Fruit fly (Drosophila melanogaster) whole organism, embryonic: ENCODE data around the gene mthl14.
A peak's percentile ranks its signal among the peaks of the same experiment; 100 is the strongest.

Experiments
- Ada2b ChIP-seq: fragments of 200-800 bp; sonication (Bioruptor generic); IDR thresholded peaks from 2 replicates; pipeline ENCODE4 v1.3.6; 2022; ENCODE audit warnings: missing biosample characterization, missing genetic modification characterization
- CG12391 ChIP-seq: fragments of 200-800 bp; sonication (Bioruptor generic); optimal IDR thresholded peaks from 3 replicates; lab custom pipeline; 2018; ENCODE audit warnings: missing biosample characterization, mild to moderate bottlenecking, missing genetic modification characterization, moderate library complexity
- CG13624 ChIP-seq: fragments of 200-800 bp; sonication (Bioruptor generic); optimal IDR thresholded peaks from 2 replicates; lab custom pipeline; 2016; ENCODE audit warnings: missing biosample characterization, missing genetic modification characterization
- CG1792 ChIP-seq: fragments of 200-800 bp; sonication (Bioruptor generic); optimal IDR thresholded peaks from 2 replicates; lab custom pipeline; 2016; ENCODE audit warnings: missing biosample characterization, missing genetic modification characterization
- CG2712 ChIP-seq: fragments of 200-800 bp; optimal IDR thresholded peaks from 3 replicates; lab custom pipeline; 2019; ENCODE audit warnings: missing biosample characterization, mild to moderate bottlenecking, missing genetic modification characterization, moderate library complexity
- CG31224 ChIP-seq: fragments of 200-800 bp; sonication (Bioruptor generic); IDR thresholded peaks from 2 replicates; pipeline ENCODE4 v1.3.6; 2022; ENCODE audit warnings: missing biosample characterization, missing genetic modification characterization
- CG31441 ChIP-seq: fragments of 200-800 bp; sonication (Bioruptor generic); IDR thresholded peaks from 2 replicates; pipeline ENCODE4 v1.3.6; 2022; ENCODE audit warnings: missing biosample characterization, missing genetic modification characterization
- CG3281 ChIP-seq: fragments of 200-800 bp; sonication (Bioruptor generic); optimal IDR thresholded peaks from 3 replicates; lab custom pipeline; 2017; ENCODE audit warnings: missing biosample characterization, mild to moderate bottlenecking, missing genetic modification characterization
- CG34376 ChIP-seq: fragments of 200-800 bp; sonication (Bioruptor generic); optimal IDR thresholded peaks from 2 replicates; lab custom pipeline; 2018; ENCODE audit warnings: missing biosample characterization, mild to moderate bottlenecking, missing genetic modification characterization
- CG4282 ChIP-seq: fragments of 200-800 bp; sonication (Bioruptor generic); optimal IDR thresholded peaks from 2 replicates; lab custom pipeline; 2016; ENCODE audit warnings: missing biosample characterization, missing genetic modification characterization
- CG43689 ChIP-seq: fragments of 200-800 bp; sonication (Bioruptor generic); IDR thresholded peaks from 2 replicates; pipeline ENCODE4 v1.3.6; 2022; ENCODE audit warnings: missing biosample characterization, missing genetic modification characterization
- CG5180 ChIP-seq: fragments of 200-800 bp; sonication (Bioruptor generic); optimal IDR thresholded peaks from 3 replicates; lab custom pipeline; 2017; ENCODE audit warnings: missing biosample characterization, missing genetic modification characterization, mild to moderate bottlenecking, moderate library complexity, missing genetic modification reagents
- CG6791 ChIP-seq: fragments of 200-800 bp; sonication (Bioruptor generic); IDR thresholded peaks from 3 replicates; pipeline ENCODE4 v1.3.6; 2022; ENCODE audit warnings: missing biosample characterization, missing genetic modification characterization; ENCODE audit not compliant: partially characterized antibody
- CG7556 ChIP-seq: fragments of 200-800 bp; sonication (Bioruptor generic); optimal IDR thresholded peaks from 2 replicates; lab custom pipeline; 2017; ENCODE audit warnings: missing biosample characterization, mild to moderate bottlenecking, missing genetic modification characterization
- CG7786 ChIP-seq: fragments of 200-800 bp; sonication (Bioruptor generic); optimal IDR thresholded peaks from 2 replicates; lab custom pipeline; 2016; ENCODE audit warnings: missing biosample characterization, missing genetic modification characterization
- CG7839 ChIP-seq: fragments of 200-800 bp; sonication (Bioruptor generic); optimal IDR thresholded peaks from 3 replicates; lab custom pipeline; 2018; ENCODE audit warnings: missing biosample characterization, mild to moderate bottlenecking, missing genetic modification characterization, moderate library complexity
- CHES-1-like ChIP-seq: fragments of 200-800 bp; sonication (Bioruptor generic); optimal IDR thresholded peaks from 2 replicates; lab custom pipeline; 2016; ENCODE audit warnings: missing biosample characterization, missing genetic modification characterization
- CTCF ChIP-seq: fragments of 200-800 bp; sonication (Bioruptor generic); optimal IDR thresholded peaks from 2 replicates; lab custom pipeline; 2017; ENCODE audit warnings: missing biosample characterization, mild to moderate bottlenecking, missing genetic modification characterization, moderate library complexity
- D19B ChIP-seq: fragments of 200-800 bp; sonication (Bioruptor generic); optimal IDR thresholded peaks from 2 replicates; lab custom pipeline; 2017; ENCODE audit warnings: missing biosample characterization, mild to moderate bottlenecking, missing genetic modification characterization
- H15 ChIP-seq: fragments of 200-800 bp; sonication (Bioruptor generic); IDR thresholded peaks from 3 replicates; pipeline ENCODE4 v1.3.6; 2022; ENCODE audit warnings: missing biosample characterization, missing genetic modification characterization
- HLH3B ChIP-seq: fragments of 200-800 bp; sonication (Bioruptor generic); IDR thresholded peaks from 2 replicates; pipeline ENCODE4 v1.3.6; 2022; ENCODE audit warnings: missing biosample characterization, missing genetic modification characterization
- MESR4 ChIP-seq: fragments of 200-800 bp; sonication (Bioruptor generic); optimal IDR thresholded peaks from 2 replicates; lab custom pipeline; 2018; ENCODE audit warnings: missing biosample characterization, mild to moderate bottlenecking, missing genetic modification characterization, moderate library complexity
- MTF-1 ChIP-seq: fragments of 200-800 bp; sonication (Bioruptor generic); optimal IDR thresholded peaks from 2 replicates; lab custom pipeline; 2018; ENCODE audit warnings: missing biosample characterization, mild to moderate bottlenecking, missing genetic modification characterization, borderline replicate concordance
- Max ChIP-seq: fragments of 200-800 bp; sonication (Bioruptor generic); optimal IDR thresholded peaks from 2 replicates; lab custom pipeline; 2016; ENCODE audit warnings: missing biosample characterization, mild to moderate bottlenecking, missing genetic modification characterization
- Myb ChIP-seq: fragments of 200-800 bp; sonication (Bioruptor generic); optimal IDR thresholded peaks from 2 replicates; lab custom pipeline; 2016; ENCODE audit warnings: missing biosample characterization, missing genetic modification characterization
- NC2β ChIP-seq: fragments of 200-800 bp; sonication (Bioruptor generic); optimal IDR thresholded peaks from 2 replicates; lab custom pipeline; 2016; ENCODE audit warnings: missing biosample characterization, missing genetic modification characterization
- Vsx1 ChIP-seq: fragments of 200-800 bp; sonication (Bioruptor generic); optimal IDR thresholded peaks from 2 replicates; lab custom pipeline; 2017; ENCODE audit warnings: missing biosample characterization, mild to moderate bottlenecking, missing genetic modification characterization, missing genetic modification reagents
- ac ChIP-seq: fragments of 200-800 bp; sonication (Bioruptor generic); optimal IDR thresholded peaks from 3 replicates; lab custom pipeline; 2017; ENCODE audit warnings: missing biosample characterization, mild to moderate bottlenecking, missing genetic modification characterization
- bbx ChIP-seq: fragments of 200-800 bp; sonication (Bioruptor generic); IDR thresholded peaks from 2 replicates; pipeline ENCODE4 v1.3.6; 2022; ENCODE audit warnings: missing biosample characterization, missing genetic modification characterization; ENCODE audit not compliant: partially characterized antibody
- cg ChIP-seq: fragments of 200-800 bp; sonication (Bioruptor generic); optimal IDR thresholded peaks from 3 replicates; lab custom pipeline; 2019; ENCODE audit warnings: missing biosample characterization, mild to moderate bottlenecking, missing genetic modification characterization, moderate library complexity
- ci ChIP-seq: fragments of 200-800 bp; sonication (Bioruptor generic); IDR thresholded peaks from 3 replicates; pipeline ENCODE4 v1.3.6; 2022; ENCODE audit warnings: missing biosample characterization, missing genetic modification characterization
- emc ChIP-seq: fragments of 200-800 bp; sonication (Bioruptor generic); optimal IDR thresholded peaks from 2 replicates; lab custom pipeline; 2016; ENCODE audit warnings: missing biosample characterization, missing genetic modification characterization
- her ChIP-seq: fragments of 200-800 bp; sonication (Bioruptor generic); optimal IDR thresholded peaks from 2 replicates; lab custom pipeline; 2016; ENCODE audit warnings: missing biosample characterization, missing genetic modification characterization
- insv ChIP-seq, 2 experiments: fragments of 200-800 bp; sonication (Bioruptor generic); optimal IDR thresholded peaks; 3 replicates each; lab custom pipeline; 2016 to 2018; ENCODE audit warnings: missing biosample characterization in 2 of 2, missing genetic modification characterization in 2 of 2
- onecut ChIP-seq: fragments of 200-800 bp; sonication (Bioruptor generic); IDR thresholded peaks from 2 replicates; pipeline ENCODE4 v1.3.6; 2022; ENCODE audit warnings: missing biosample characterization, missing genetic modification characterization
- pan ChIP-seq, 4 experiments: fragments of >200 bp in 3 of 4; fragments of 200-800 bp in 1 of 4; sonication (Bioruptor generic) in 1 of 4; optimal IDR thresholded peaks in 3 of 4; IDR thresholded peaks in 1 of 4; 2 replicates each; pipeline versions ENCODE4 v1.3.6 to Lab custom; 2017 to 2022; ENCODE audit warnings: missing biosample characterization in 2 of 4, missing genetic modification characterization in 2 of 4, mixed read lengths in 1 of 4
- pita ChIP-seq: fragments of 200-800 bp; sonication (Bioruptor generic); optimal IDR thresholded peaks from 2 replicates; lab custom pipeline; 2017; ENCODE audit warnings: missing biosample characterization, mild to moderate bottlenecking, missing genetic modification characterization
- pnt ChIP-seq: fragments of 200-800 bp; sonication (Bioruptor generic); optimal IDR thresholded peaks from 3 replicates; lab custom pipeline; 2016; ENCODE audit warnings: missing biosample characterization, missing genetic modification characterization
- pzg ChIP-seq: fragments of 200-800 bp; sonication (Bioruptor generic); optimal IDR thresholded peaks from 3 replicates; lab custom pipeline; 2018; ENCODE audit warnings: missing biosample characterization, mild to moderate bottlenecking, missing genetic modification characterization, moderate library complexity
- row ChIP-seq: fragments of 200-800 bp; sonication (Bioruptor generic); IDR thresholded peaks from 3 replicates; pipeline ENCODE4 v1.3.6; 2022; ENCODE audit warnings: missing biosample characterization, missing genetic modification characterization
- sc ChIP-seq, 3 experiments: fragments of >200 bp in 2 of 3; fragments of 200-800 bp in 1 of 3; sonication (Bioruptor generic) in 1 of 3; optimal IDR thresholded peaks; 2 replicates in 2 of 3; 3 replicates in 1 of 3; lab custom pipeline; 2017; ENCODE audit warnings: mild to moderate bottlenecking in 1 of 3, missing biosample characterization in 1 of 3, missing genetic modification characterization in 1 of 3, missing genetic modification reagents in 1 of 3
- sd ChIP-seq: fragments of 200-800 bp; sonication (Bioruptor generic); optimal IDR thresholded peaks from 3 replicates; lab custom pipeline; 2018; ENCODE audit warnings: missing biosample characterization, mild to moderate bottlenecking, missing genetic modification characterization, moderate library complexity
- slp2 ChIP-seq: fragments of 200-800 bp; sonication (Bioruptor generic); optimal IDR thresholded peaks from 2 replicates; lab custom pipeline; 2016; ENCODE audit warnings: missing biosample characterization, missing genetic modification characterization
- sob ChIP-seq: fragments of 200-800 bp; sonication (Bioruptor generic); IDR thresholded peaks from 2 replicates; pipeline ENCODE4 v1.3.6; 2022; ENCODE audit warnings: missing biosample characterization, missing genetic modification characterization
- sqz ChIP-seq: fragments of 200-800 bp; sonication (Bioruptor generic); optimal IDR thresholded peaks from 3 replicates; lab custom pipeline; 2018; ENCODE audit warnings: missing biosample characterization, mild to moderate bottlenecking, missing genetic modification characterization
- tll ChIP-seq, 2 experiments: fragments of 200-800 bp in 1 of 2; fragments of >200 bp in 1 of 2; sonication (Bioruptor generic) in 1 of 2; optimal IDR thresholded peaks; 2 replicates each; lab custom pipeline; 2017 to 2019; ENCODE audit warnings: missing biosample characterization in 2 of 2, missing genetic modification characterization in 2 of 2, mild to moderate bottlenecking in 1 of 2, moderate library complexity in 1 of 2
- twi ChIP-seq: fragments of 200-800 bp; optimal IDR thresholded peaks from 2 replicates; lab custom pipeline; 2019; ENCODE audit warnings: missing biosample characterization, mild to moderate bottlenecking, missing genetic modification characterization, moderate library complexity
- zfh1 ChIP-seq: fragments of 200-800 bp; sonication (Bioruptor generic); IDR thresholded peaks from 3 replicates; pipeline ENCODE4 v1.3.6; 2022; ENCODE audit warnings: missing biosample characterization, missing genetic modification characterization

mthl14 gene

dm6 chr3L:292146-292776, 45.0 kb downstream of the mthl14 start (continued):
- TF ChIP-seq sc (optimal IDR thresholded peaks at IDR 0.05; lab: Kevin White, UChicago), result no peak
- TF ChIP-seq sc (GFP tag; optimal IDR thresholded peaks at IDR 0.05; lab: Kevin White, UChicago), result no peak
- peak; percentile 82 for TF ChIP-seq MESR4
- peak; percentile 10; the same call in 1 of the 3 replicates for TF ChIP-seq row (GFP tag; lab: Robert Waterston, UW)
- TF ChIP-seq Max (GFP tag; lab: Kevin White, UChicago), result peak; percentile 9
- 0 out of 3 replicates have a peak, but pooled peaks have one; percentile 24 for TF ChIP-seq zfh1 (GFP tag; lab: Robert Waterston, UW)
- TF ChIP-seq CG13624, result peak; percentile 28
- TF ChIP-seq HLH3B (GFP tag; lab: Robert Waterston, UW), result no peak
- TF ChIP-seq CG7556, result peak; percentile 12
- TF ChIP-seq CG6791 (GFP tag; lab: Robert Waterston, UW), result 0 out of 3 replicates have a peak, but pooled peaks have one; percentile 7
- TF ChIP-seq CG7786 (GFP tag; lab: Kevin White, UChicago), result peak; percentile 18
- TF ChIP-seq CG3281 (GFP tag; lab: Kevin White, UChicago), result peak; percentile 39
- peak; percentile 33 for TF ChIP-seq sd
- no peak for TF ChIP-seq CG31224 (GFP tag; lab: Robert Waterston, UW)
- TF ChIP-seq CG7839 (tag; lab: Kevin White, UChicago), result peak; percentile 11
- TF ChIP-seq NC2β (GFP tag; lab: Kevin White, UChicago), result peak; percentile 4
- peak; percentile 11 for TF ChIP-seq ac
- TF ChIP-seq Myb (GFP tag; lab: Kevin White, UChicago), result peak; percentile 74
- no peak for TF ChIP-seq CG43689 (GFP tag; lab: Robert Waterston, UW)
- TF ChIP-seq twi, result peak; percentile 52
- peak; percentile 53; the same call in 1 of the 2 replicates for TF ChIP-seq onecut (GFP tag; lab: Robert Waterston, UW)
- no peak for TF ChIP-seq Vsx1 (GFP tag; lab: Kevin White, UChicago)
- peak; percentile 31; the same call in 1 of the 2 replicates for TF ChIP-seq CG31441 (GFP tag; lab: Robert Waterston, UW)
- TF ChIP-seq pan (optimal IDR thresholded peaks at IDR 0.05; lab: Kevin White, UChicago), result no peak
- TF ChIP-seq pan (GFP tag; optimal IDR thresholded peaks at IDR 0.05 in 1 of 2, IDR thresholded peaks at IDR 0.05 in 1 of 2), result no peak
- peak; percentile 77 for TF ChIP-seq CHES-1-like (GFP tag; lab: Kevin White, UChicago)
- peak; percentile 49 for TF ChIP-seq cg (GFP tag; lab: Kevin White, UChicago)
- peak in 1 of 2 experiments; percentile 49 for TF ChIP-seq tll (GFP tag; optimal IDR thresholded peaks at IDR 0.05; lab: Kevin White, UChicago)
- no peak for TF ChIP-seq CG5180
- peak; percentile 91 for TF ChIP-seq sqz (GFP tag; lab: Kevin White, UChicago)
- no peak for TF ChIP-seq Ada2b (GFP tag; lab: Robert Waterston, UW)
- TF ChIP-seq CTCF (GFP tag; lab: Kevin White, UChicago), result peak; percentile 57
- TF ChIP-seq sob, result peak; percentile 41
- TF ChIP-seq CG4282 (GFP tag; lab: Kevin White, UChicago), result no peak
- TF ChIP-seq bbx (GFP tag; lab: Robert Waterston, UW), result 0 out of 2 replicates have a peak, but pooled peaks have one; percentile 32
- peak; percentile 34 for TF ChIP-seq CG12391 (tag; lab: Kevin White, UChicago)
- TF ChIP-seq slp2, result no peak
- TF ChIP-seq CG2712 (tag; lab: Kevin White, UChicago), result peak; percentile 38
- peak in 1 of 2 experiments; percentile 49 for TF ChIP-seq insv (GFP tag; optimal IDR thresholded peaks at IDR 0.05; lab: Kevin White, UChicago)
- TF ChIP-seq pzg (GFP tag; lab: Kevin White, UChicago), result peak; percentile 93
- peak; percentile 51; the same call in 1 of the 3 replicates for TF ChIP-seq ci (GFP tag; lab: Robert Waterston, UW)
- TF ChIP-seq H15 (GFP tag; lab: Robert Waterston, UW), result 0 out of 3 replicates have a peak, but pooled peaks have one; percentile 6
- TF ChIP-seq her (GFP tag; lab: Kevin White, UChicago), result peak; percentile 63
- TF ChIP-seq pita, result peak; percentile 88
- TF ChIP-seq CG34376 (GFP tag; lab: Kevin White, UChicago), result peak; percentile 10
- TF ChIP-seq D19B (GFP tag; lab: Kevin White, UChicago), result no peak
- TF ChIP-seq emc, result no peak
- TF ChIP-seq pnt (GFP tag; lab: Kevin White, UChicago), result no peak
- TF ChIP-seq MTF-1 (GFP tag; lab: Kevin White, UChicago), result no peak
- peak; percentile 28 for TF ChIP-seq CG1792 (GFP tag; lab: Kevin White, UChicago)
